Fruit fly (Drosophila melanogaster) whole organism, embryonic: Measurements from ENCODE around the gene TBC1D16.

Experiments used
- ATbp ChIP-seq: fragments of 200-800 bp; sonication (Bioruptor generic); optimal IDR thresholded peaks from 2 replicates; lab custom pipeline; 2017; ENCODE audit warnings: missing biosample characterization, mild to moderate bottlenecking, missing genetic modification characterization, missing genetic modification reagents
- Atf6 ChIP-seq: fragments of 200-800 bp; sonication (Bioruptor generic); IDR thresholded peaks from 2 replicates; pipeline ENCODE4 v1.3.6; 2022; ENCODE audit warnings: missing biosample characterization, missing genetic modification characterization
- Bdp1 ChIP-seq: fragments of 200-800 bp; sonication (Bioruptor generic); optimal IDR thresholded peaks from 3 replicates; lab custom pipeline; 2016; ENCODE audit warnings: missing biosample characterization, missing genetic modification characterization
- BtbVII ChIP-seq: fragments of 200-800 bp; sonication (Bioruptor generic); optimal IDR thresholded peaks from 3 replicates; lab custom pipeline; 2017; ENCODE audit warnings: missing biosample characterization, mild to moderate bottlenecking, missing genetic modification characterization
- CG12942 ChIP-seq: fragments of 200-800 bp; sonication (Bioruptor generic); optimal IDR thresholded peaks from 3 replicates; lab custom pipeline; 2016; ENCODE audit warnings: missing biosample characterization, missing genetic modification characterization
- CG13424 ChIP-seq: fragments of 200-800 bp; sonication (Bioruptor generic); optimal IDR thresholded peaks from 2 replicates; lab custom pipeline; 2019; ENCODE audit warnings: missing biosample characterization, mild to moderate bottlenecking, missing genetic modification characterization, moderate library complexity
- CG15073 ChIP-seq: fragments of 200-800 bp; sonication (Bioruptor generic); optimal IDR thresholded peaks from 2 replicates; lab custom pipeline; 2016; ENCODE audit warnings: missing biosample characterization, missing genetic modification characterization
- CG16815 ChIP-seq: fragments of 200-800 bp; sonication (Bioruptor generic); optimal IDR thresholded peaks from 3 replicates; lab custom pipeline; 2017; ENCODE audit warnings: missing biosample characterization, mild to moderate bottlenecking, missing genetic modification characterization
- CG17328 ChIP-seq: fragments of 200-800 bp; sonication (Bioruptor generic); IDR thresholded peaks from 2 replicates; pipeline ENCODE4 v1.3.6; 2022; ENCODE audit warnings: missing biosample characterization, missing genetic modification characterization
- CG17612 ChIP-seq: fragments of 200-800 bp; sonication (Bioruptor generic); IDR thresholded peaks from 2 replicates; pipeline ENCODE4 v1.3.6; 2022; ENCODE audit warnings: missing biosample characterization, missing genetic modification characterization
- CG17912 ChIP-seq: fragments of 200-800 bp; sonication (Bioruptor generic); optimal IDR thresholded peaks from 2 replicates; lab custom pipeline; 2018; ENCODE audit warnings: missing biosample characterization, mild to moderate bottlenecking, missing genetic modification characterization
- CG18476 ChIP-seq: fragments of 200-800 bp; sonication (Bioruptor generic); optimal IDR thresholded peaks from 2 replicates; lab custom pipeline; 2016; ENCODE audit warnings: missing biosample characterization, mild to moderate bottlenecking, missing genetic modification characterization
- CG18619 ChIP-seq: fragments of 200-800 bp; sonication (Bioruptor generic); optimal IDR thresholded peaks from 3 replicates; lab custom pipeline; 2017; ENCODE audit warnings: missing biosample characterization, mild to moderate bottlenecking, missing genetic modification characterization
- CG2712 ChIP-seq: fragments of 200-800 bp; optimal IDR thresholded peaks from 3 replicates; lab custom pipeline; 2019; ENCODE audit warnings: missing biosample characterization, mild to moderate bottlenecking, missing genetic modification characterization, moderate library complexity
- CG30431 ChIP-seq: fragments of 200-800 bp; sonication (Bioruptor generic); optimal IDR thresholded peaks from 2 replicates; lab custom pipeline; 2017; ENCODE audit warnings: missing biosample characterization, missing genetic modification characterization
- CG33213 ChIP-seq: fragments of 200-800 bp; sonication (Bioruptor generic); optimal IDR thresholded peaks from 3 replicates; lab custom pipeline; 2016; ENCODE audit warnings: missing biosample characterization, missing genetic modification characterization
- CG3407 ChIP-seq: fragments of 200-800 bp; sonication (Bioruptor generic); optimal IDR thresholded peaks from 2 replicates; lab custom pipeline; 2018; ENCODE audit warnings: missing biosample characterization, mild to moderate bottlenecking, missing genetic modification characterization
- CG34224 ChIP-seq: fragments of 200-800 bp; sonication (Bioruptor generic); IDR thresholded peaks from 3 replicates; pipeline ENCODE4 v1.3.6; 2022; ENCODE audit warnings: missing biosample characterization, missing genetic modification characterization; ENCODE audit not compliant: partially characterized antibody
- CG4328 ChIP-seq: fragments of 200-800 bp; sonication (Bioruptor generic); optimal IDR thresholded peaks from 3 replicates; lab custom pipeline; 2017; ENCODE audit warnings: missing biosample characterization, missing genetic modification reagents, missing genetic modification characterization
- CG4424 ChIP-seq: fragments of 200-800 bp; sonication (Bioruptor generic); optimal IDR thresholded peaks from 3 replicates; lab custom pipeline; 2016; ENCODE audit warnings: missing biosample characterization, missing genetic modification characterization
- CG8388 ChIP-seq: fragments of 200-800 bp; sonication (Bioruptor generic); optimal IDR thresholded peaks from 2 replicates; lab custom pipeline; 2019; ENCODE audit warnings: missing biosample characterization, mild to moderate bottlenecking, missing genetic modification characterization, moderate library complexity
- CG9817 ChIP-seq: fragments of 200-800 bp; sonication (Bioruptor generic); optimal IDR thresholded peaks from 2 replicates; lab custom pipeline; 2018; ENCODE audit warnings: missing biosample characterization, mild to moderate bottlenecking, missing genetic modification characterization, moderate library complexity
- CrebB ChIP-seq: fragments of 200-800 bp; sonication (Bioruptor generic); optimal IDR thresholded peaks from 3 replicates; lab custom pipeline; 2018; ENCODE audit warnings: missing biosample characterization, mild to moderate bottlenecking, missing genetic modification characterization
- E2f1 ChIP-seq: fragments of 200-800 bp; sonication (Bioruptor generic); IDR thresholded peaks from 2 replicates; pipeline ENCODE4 v1.3.6; 2022; ENCODE audit warnings: missing biosample characterization, missing genetic modification characterization
- Ets65A ChIP-seq: fragments of 200-800 bp; sonication (Bioruptor generic); peaks from one replicate; lab custom pipeline; 2016; ENCODE audit warnings: missing biosample characterization, missing genetic modification characterization
- Gsc ChIP-seq: fragments of 200-800 bp; sonication (Bioruptor generic); IDR thresholded peaks from 2 replicates; pipeline ENCODE4 v1.3.6; 2022; ENCODE audit warnings: missing biosample characterization, missing genetic modification characterization
- Nf-YA ChIP-seq: fragments of 200-800 bp; sonication (Bioruptor generic); IDR thresholded peaks from 2 replicates; pipeline ENCODE4 v1.3.6; 2022; ENCODE audit warnings: missing biosample characterization, missing genetic modification characterization
- NfI ChIP-seq: fragments of 200-800 bp; sonication (Bioruptor generic); optimal IDR thresholded peaks from 3 replicates; lab custom pipeline; 2018; ENCODE audit warnings: missing biosample characterization, mild to moderate bottlenecking, missing genetic modification characterization, moderate library complexity
- Opbp ChIP-seq: fragments of 200-800 bp; sonication (Bioruptor generic); IDR thresholded peaks from 3 replicates; pipeline ENCODE4 v1.3.6; 2022; ENCODE audit warnings: missing biosample characterization, missing genetic modification characterization; ENCODE audit not compliant: partially characterized antibody
- Taf1 ChIP-seq: fragments of 200-800 bp; sonication (Bioruptor generic); IDR thresholded peaks from 2 replicates; pipeline ENCODE4 v1.3.6; 2022; ENCODE audit warnings: missing biosample characterization, missing genetic modification characterization
- Usf ChIP-seq: fragments of 200-800 bp; sonication (Bioruptor generic); optimal IDR thresholded peaks from 2 replicates; lab custom pipeline; 2017; ENCODE audit warnings: missing genotype, missing biosample characterization, missing genetic modification characterization
- dysf ChIP-seq: fragments of 200-800 bp; sonication (Bioruptor generic); IDR thresholded peaks from 3 replicates; pipeline ENCODE4 v1.3.6; 2022; ENCODE audit warnings: missing biosample characterization, missing genetic modification characterization
- fd102C ChIP-seq: fragments of 200-800 bp; sonication (Bioruptor generic); optimal IDR thresholded peaks from 2 replicates; lab custom pipeline; 2018; ENCODE audit warnings: missing biosample characterization, mild to moderate bottlenecking, missing genetic modification characterization, moderate library complexity
- gcm ChIP-seq: fragments of 200-800 bp; sonication (Bioruptor generic); optimal IDR thresholded peaks from 2 replicates; lab custom pipeline; 2019; ENCODE audit warnings: missing biosample characterization, mild to moderate bottlenecking, missing genetic modification characterization, moderate library complexity
- jigr1 ChIP-seq: fragments of 200-800 bp; sonication (Bioruptor generic); IDR thresholded peaks from 3 replicates; pipeline ENCODE4 v1.3.6; 2022; ENCODE audit warnings: missing biosample characterization, missing genetic modification characterization
- lov ChIP-seq, 2 experiments: fragments of 200-800 bp in 1 of 2; fragments of >200 bp in 1 of 2; sonication (Bioruptor generic) in 1 of 2; IDR thresholded peaks in 1 of 2; optimal IDR thresholded peaks in 1 of 2; 2 replicates in 1 of 2; 3 replicates in 1 of 2; pipeline versions ENCODE4 v1.3.6 to Lab custom; 2017 to 2022; ENCODE audit warnings: missing biosample characterization in 1 of 2, missing genetic modification characterization in 1 of 2
- maf-S ChIP-seq: fragments of 200-800 bp; sonication (Bioruptor generic); optimal IDR thresholded peaks from 2 replicates; lab custom pipeline; 2016; ENCODE audit warnings: missing biosample characterization, missing genetic modification characterization
- nerfin-2 ChIP-seq: fragments of 200-800 bp; sonication (Bioruptor generic); IDR thresholded peaks from 2 replicates; pipeline ENCODE4 v1.3.6; 2022; ENCODE audit warnings: missing biosample characterization, missing genetic modification characterization; ENCODE audit not compliant: partially characterized antibody
- otp ChIP-seq: fragments of 200-800 bp; sonication (Bioruptor generic); IDR thresholded peaks from 3 replicates; pipeline ENCODE4, ENCODE4 v1.3.6; 2022; ENCODE audit warnings: missing biosample characterization, missing genetic modification characterization
- pho ChIP-seq: fragments of 200-800 bp; sonication (Bioruptor generic); optimal IDR thresholded peaks from 2 replicates; lab custom pipeline; 2016; ENCODE audit warnings: missing biosample characterization, missing genetic modification characterization
- rib ChIP-seq: fragments of 200-800 bp; sonication (Bioruptor generic); IDR thresholded peaks from 2 replicates; pipeline ENCODE4 v1.3.6; 2022; ENCODE audit warnings: missing biosample characterization, missing genetic modification characterization
- sisA ChIP-seq: fragments of 200-800 bp; sonication (Bioruptor generic); IDR thresholded peaks from 2 replicates; pipeline ENCODE4 v1.3.6; 2022; ENCODE audit warnings: missing biosample characterization, missing genetic modification characterization
- slp2 ChIP-seq: fragments of 200-800 bp; sonication (Bioruptor generic); optimal IDR thresholded peaks from 2 replicates; lab custom pipeline; 2016; ENCODE audit warnings: missing biosample characterization, missing genetic modification characterization
- sna ChIP-seq: fragments of 200-800 bp; sonication (Bioruptor generic); IDR thresholded peaks from 2 replicates; pipeline ENCODE4 v1.3.6; 2022; ENCODE audit warnings: missing biosample characterization, missing genetic modification characterization; ENCODE audit not compliant: partially characterized antibody
- tup ChIP-seq: fragments of 200-800 bp; sonication (Bioruptor generic); optimal IDR thresholded peaks from 2 replicates; lab custom pipeline; 2016; ENCODE audit warnings: missing biosample characterization, mild to moderate bottlenecking, missing genetic modification characterization, moderate library complexity
- unpg ChIP-seq: fragments of 200-800 bp; sonication (Bioruptor generic); optimal IDR thresholded peaks from 3 replicates; lab custom pipeline; 2018; ENCODE audit warnings: missing biosample characterization, mild to moderate bottlenecking, missing genetic modification characterization, moderate library complexity
- zen ChIP-seq: fragments of 200-800 bp; sonication (Bioruptor generic); optimal IDR thresholded peaks from 3 replicates; lab custom pipeline; 2018; ENCODE audit warnings: missing biosample characterization, mild to moderate bottlenecking, missing genetic modification characterization, moderate library complexity
- zf30C ChIP-seq: fragments of 200-800 bp; sonication (Bioruptor generic); optimal IDR thresholded peaks from 3 replicates; lab custom pipeline; 2018; ENCODE audit warnings: missing biosample characterization, mild to moderate bottlenecking, missing genetic modification characterization

Gene TBC1D16

DNA sequence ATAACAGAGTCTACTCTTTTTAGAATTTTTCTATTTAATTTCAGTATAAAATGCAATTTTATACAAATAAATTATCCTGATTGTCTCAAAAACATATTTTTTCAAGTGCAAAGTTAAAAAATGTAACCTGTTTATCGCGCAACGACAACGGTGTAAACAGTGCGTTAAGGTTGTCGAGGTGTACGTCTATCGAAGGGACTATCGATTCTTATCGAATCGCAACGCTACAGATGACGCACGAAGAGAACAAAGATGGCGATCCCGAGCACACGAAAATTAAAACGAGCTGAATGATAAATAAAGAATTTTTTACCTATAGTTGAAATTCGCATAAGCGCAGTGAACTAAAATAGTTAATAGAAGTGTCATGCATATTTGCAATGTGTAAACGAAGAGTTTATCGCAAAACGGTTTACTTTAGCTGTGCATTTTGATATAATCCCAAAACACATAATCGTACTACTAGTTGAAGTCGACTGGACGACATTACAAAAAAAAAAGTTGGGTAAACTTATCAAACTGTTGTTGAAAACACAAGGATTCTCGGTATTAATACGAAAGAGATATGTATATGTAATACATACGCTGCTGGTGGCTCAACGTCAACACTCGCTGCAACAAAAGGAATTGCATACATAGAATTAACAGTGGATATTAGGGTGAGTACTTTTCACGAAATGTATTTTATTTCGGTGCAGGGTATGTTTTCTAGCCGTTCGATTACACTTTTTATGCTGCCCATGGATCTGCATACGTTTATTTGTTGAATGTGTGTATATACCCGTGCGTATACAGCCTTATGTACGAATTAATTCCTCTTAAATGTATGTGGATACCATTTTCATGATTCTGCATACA lies 47.4 kb downstream of the TBC1D16 start, which contains the start of gene da (continued):
- peak; percentile 55 for TF ChIP-seq CG17328 (GFP tag; lab: Robert Waterston, UW)
- TF ChIP-seq CG16815 (GFP tag; lab: Kevin White, UChicago), result peak; percentile 19
- peak; percentile 71 for TF ChIP-seq CG2712
- no peak for TF ChIP-seq lov (optimal IDR thresholded peaks at IDR 0.05; lab: Kevin White, UChicago)
- peak; percentile 64; the same call in 1 of the 3 replicates for TF ChIP-seq lov (GFP tag; IDR thresholded peaks at IDR 0.05; lab: Robert Waterston, UW)
- TF ChIP-seq CG3407, result no peak
- TF ChIP-seq zf30C (GFP tag; lab: Kevin White, UChicago), result no peak
- TF ChIP-seq Taf1 (GFP tag; lab: Robert Waterston, UW), result no peak
- peak; percentile 50; the same call in 1 of the 2 replicates for TF ChIP-seq E2f1 (GFP tag; lab: Robert Waterston, UW)
- TF ChIP-seq Atf6 (GFP tag; lab: Robert Waterston, UW), result peak; percentile 63
- TF ChIP-seq Nf-YA (GFP tag; lab: Robert Waterston, UW), result no peak
- no peak for TF ChIP-seq CG15073
- TF ChIP-seq Ets65A (GFP tag; lab: Kevin White, UChicago), result peak; percentile 78
- no peak for TF ChIP-seq CG9817 (tag; lab: Kevin White, UChicago)
- TF ChIP-seq zen (tag; lab: Kevin White, UChicago), result peak; percentile 57
- TF ChIP-seq slp2 (GFP tag; lab: Kevin White, UChicago), result peak; percentile 36
- no peak for TF ChIP-seq Bdp1 (GFP tag; lab: Kevin White, UChicago)
- peak; percentile 32 for TF ChIP-seq CG17912
- no peak for TF ChIP-seq CG30431 (GFP tag; lab: Kevin White, UChicago)
- peak; percentile 44 for TF ChIP-seq CG18476 (GFP tag; lab: Kevin White, UChicago)
- TF ChIP-seq CrebB, result peak; percentile 43
- no peak for TF ChIP-seq gcm (GFP tag; lab: Kevin White, UChicago)
- no peak for TF ChIP-seq Gsc (GFP tag; lab: Robert Waterston, UW)
- peak; percentile 68 for TF ChIP-seq CG34224 (GFP tag; lab: Robert Waterston, UW)
- peak; percentile 45 for TF ChIP-seq rib
- peak; percentile 64; the same call in 2 of the 3 replicates for TF ChIP-seq dysf
- no peak for TF ChIP-seq fd102C
- TF ChIP-seq sisA (GFP tag; lab: Robert Waterston, UW), result no peak; the same call in 1 of the 2 replicates
- peak; percentile 55 for TF ChIP-seq CG4424 (GFP tag; lab: Kevin White, UChicago)
- TF ChIP-seq nerfin-2, result peak; percentile 65
- TF ChIP-seq tup, result no peak
- peak; percentile 21 for TF ChIP-seq CG8388 (GFP tag; lab: Kevin White, UChicago)
- peak; percentile 22 for TF ChIP-seq CG33213 (GFP tag; lab: Kevin White, UChicago)
- peak; percentile 61 for TF ChIP-seq CG18619 (GFP tag; lab: Kevin White, UChicago)
- no peak for TF ChIP-seq ATbp (GFP tag; lab: Kevin White, UChicago)
- no peak for TF ChIP-seq sna (GFP tag; lab: Robert Waterston, UW)
- peak; percentile 73 for TF ChIP-seq pho (GFP tag; lab: Kevin White, UChicago)
- TF ChIP-seq jigr1 (GFP tag; lab: Robert Waterston, UW), result no peak
- no peak for TF ChIP-seq CG4328 (GFP tag; lab: Kevin White, UChicago)
- no peak for TF ChIP-seq Usf (GFP tag; lab: Kevin White, UChicago)
- TF ChIP-seq unpg (GFP tag; lab: Kevin White, UChicago), result peak; percentile 52
- TF ChIP-seq NfI, result peak; percentile 75
- peak; percentile 19 for TF ChIP-seq BtbVII (GFP tag; lab: Kevin White, UChicago)
- no peak; the same call in 2 of the 3 replicates for TF ChIP-seq otp (GFP tag; lab: Robert Waterston, UW)
- TF ChIP-seq CG12942, result peak; percentile 22
- peak; percentile 64 for TF ChIP-seq CG13424 (tag; lab: Kevin White, UChicago)
- TF ChIP-seq CG17612 (GFP tag; lab: Robert Waterston, UW), result no peak
- peak; percentile 47; the same call in 1 of the 3 replicates for TF ChIP-seq Opbp (GFP tag; lab: Robert Waterston, UW)
- peak; percentile 42 for TF ChIP-seq maf-S
